Worm (Caenorhabditis elegans) whole organism, young adult: ENCODE measurements around the gene E02C12.12.
A peak's percentile ranks its signal among the peaks of the same experiment; 100 is the strongest.
"Not testable (repeated sequence)": the region's sequence is repeated elsewhere in the genome, so short reads cannot be mapped to it uniquely, and the experiment has no call there.

ENCODE experiments used
- B0019.2 ChIP-seq: fragments of 200-800 bp; sonication (Bioruptor generic); conservative IDR thresholded peaks from 2 replicates; pipeline ENCODE4 v1.3.6; 2022; ENCODE audit warnings: missing genetic modification reagents, missing genetic modification characterization, missing compliant biosample characterization
- C17E4.6 ChIP-seq: fragments of 200-800 bp; sonication (Bioruptor generic); IDR thresholded peaks from 2 replicates; pipeline ENCODE4 v1.3.6; 2022; ENCODE audit warnings: missing genetic modification reagents, missing genetic modification characterization, missing compliant biosample characterization
- D2030.7 ChIP-seq: fragments of 200-800 bp; sonication (Bioruptor generic); IDR thresholded peaks from 2 replicates; pipeline ENCODE4 v1.3.6; 2022; ENCODE audit warnings: missing genetic modification reagents, missing genetic modification characterization, missing compliant biosample characterization
- F33H1.4 ChIP-seq: fragments of 200-800 bp; sonication (Bioruptor generic); IDR thresholded peaks from 2 replicates; pipeline ENCODE4 v1.3.6; 2022; ENCODE audit warnings: missing genetic modification reagents, missing genetic modification characterization, missing compliant biosample characterization
- F37B4.10 ChIP-seq: fragments of 200-800 bp; sonication (Bioruptor generic); IDR thresholded peaks from 2 replicates; pipeline ENCODE4 v1.3.6; 2022; ENCODE audit warnings: missing genetic modification characterization, missing compliant biosample characterization
- F39B2.1 ChIP-seq: fragments of 200-800 bp; sonication (Bioruptor generic); IDR thresholded peaks from 2 replicates; pipeline ENCODE4 v1.3.6; 2022; ENCODE audit warnings: missing genetic modification reagents, missing genetic modification characterization, missing compliant biosample characterization
- K11D2.4 ChIP-seq: fragments of 200-800 bp; sonication (Bioruptor generic); IDR thresholded peaks from 2 replicates; pipeline ENCODE4 v1.3.6; 2022; ENCODE audit warnings: missing genetic modification reagents, missing genetic modification characterization, missing compliant biosample characterization
- Y53F4B.3 ChIP-seq: fragments of 200-800 bp; sonication (Bioruptor generic); IDR thresholded peaks from 2 replicates; pipeline ENCODE4 v1.3.6; 2022; ENCODE audit warnings: missing genetic modification reagents, missing genetic modification characterization, missing compliant biosample characterization
- Y53G8AR.9 ChIP-seq: fragments of 200-800 bp; sonication (Bioruptor generic); conservative IDR thresholded peaks from 2 replicates; pipeline ENCODE4 v1.3.6; 2022; ENCODE audit warnings: missing genetic modification reagents, missing genetic modification characterization, missing compliant biosample characterization
- Y67H2A.10 ChIP-seq: fragments of 200-800 bp; sonication (Bioruptor generic); conservative IDR thresholded peaks from 2 replicates; pipeline ENCODE4 v1.3.6; 2022; ENCODE audit warnings: missing genetic modification reagents, missing genetic modification characterization, missing compliant biosample characterization
- Y79H2A.3 ChIP-seq: fragments of 200-800 bp; sonication (Bioruptor generic); conservative IDR thresholded peaks from 2 replicates; pipeline ENCODE4 v1.3.6; 2022; ENCODE audit warnings: missing genetic modification reagents, missing genetic modification characterization, missing compliant biosample characterization
- Y95B8A.8 ChIP-seq: fragments of 200-800 bp; sonication (Bioruptor generic); IDR thresholded peaks from 2 replicates; pipeline ENCODE4 v1.3.6; 2022; ENCODE audit warnings: missing genetic modification reagents, missing genetic modification characterization, missing compliant biosample characterization
- aptf-2 ChIP-seq: fragments of 200-800 bp; sonication (Bioruptor generic); conservative IDR thresholded peaks from 2 replicates; pipeline ENCODE4 v1.3.6; 2022; ENCODE audit warnings: missing genetic modification reagents, missing genetic modification characterization, missing compliant biosample characterization
- aptf-3 ChIP-seq: fragments of 200-800 bp; sonication (Bioruptor generic); IDR thresholded peaks from 2 replicates; pipeline ENCODE4 v1.3.6; 2022; ENCODE audit warnings: missing genetic modification characterization, missing compliant biosample characterization
- attf-3 ChIP-seq: fragments of 200-800 bp; sonication (Bioruptor generic); conservative IDR thresholded peaks from 2 replicates; pipeline ENCODE4 v1.3.6; 2022; ENCODE audit warnings: missing genetic modification reagents, missing genetic modification characterization, missing compliant biosample characterization
- attf-6 ChIP-seq: fragments of 200-800 bp; sonication (Bioruptor generic); IDR thresholded peaks from 2 replicates; pipeline ENCODE4 v1.3.6; 2022; ENCODE audit warnings: missing genetic modification reagents, missing genetic modification characterization, missing compliant biosample characterization
- bed-1 ChIP-seq: fragments of 200-800 bp; sonication (Bioruptor generic); IDR thresholded peaks from 2 replicates; pipeline ENCODE4 v1.3.6; 2022; ENCODE audit warnings: missing genetic modification reagents, missing genetic modification characterization, missing compliant biosample characterization
- cebp-1 ChIP-seq, 2 experiments: fragments of 200-800 bp in 1 of 2; sonication (Bioruptor generic) in 1 of 2; sonication (generic microtip) in 1 of 2; IDR thresholded peaks in 1 of 2; optimal IDR thresholded peaks in 1 of 2; 2 replicates each; pipeline versions ENCODE4 v1.3.6 to Lab custom; 2017 to 2022; ENCODE audit warnings: missing compliant biosample characterization in 2 of 2, missing genetic modification characterization in 2 of 2, mild to moderate bottlenecking in 1 of 2, missing genetic modification reagents in 1 of 2, moderate library complexity in 1 of 2
- cebp-2 ChIP-seq: fragments of 200-800 bp; sonication (Bioruptor generic); IDR thresholded peaks from 2 replicates; pipeline ENCODE4 v1.3.6; 2022; ENCODE audit warnings: missing genetic modification characterization, missing compliant biosample characterization
- ceh-100 ChIP-seq: fragments of 200-800 bp; sonication (Bioruptor generic); IDR thresholded peaks from 2 replicates; pipeline ENCODE4 v1.3.6; 2022; ENCODE audit warnings: missing genetic modification reagents, missing genetic modification characterization, missing compliant biosample characterization
- ceh-40 ChIP-seq: fragments of 200-800 bp; sonication (Bioruptor generic); IDR thresholded peaks from 2 replicates; pipeline ENCODE4 v1.3.6; 2022; ENCODE audit warnings: missing genetic modification characterization, missing compliant biosample characterization
- ceh-58 ChIP-seq: fragments of 200-800 bp; sonication (Bioruptor generic); IDR thresholded peaks from 2 replicates; pipeline ENCODE4 v1.3.6; 2022; ENCODE audit warnings: missing genetic modification characterization, missing compliant biosample characterization
- egl-18 ChIP-seq: fragments of 200-800 bp; sonication (Bioruptor generic); IDR thresholded peaks from 2 replicates; pipeline ENCODE4 v1.3.6; 2022; ENCODE audit warnings: missing genetic modification reagents, missing genetic modification characterization, missing compliant biosample characterization
- egl-44 ChIP-seq: fragments of 200-800 bp; sonication (Bioruptor generic); IDR thresholded peaks from 2 replicates; pipeline ENCODE4 v1.3.6; 2022; ENCODE audit warnings: missing genetic modification reagents, missing genetic modification characterization, missing compliant biosample characterization
- ekl-4 ChIP-seq: fragments of 200-800 bp; sonication (Bioruptor generic); IDR thresholded peaks from 2 replicates; pipeline ENCODE4 v1.3.6; 2022; ENCODE audit warnings: missing genetic modification reagents, missing genetic modification characterization, missing compliant biosample characterization
- hmg-1.2 ChIP-seq: fragments of 200-800 bp; sonication (Bioruptor generic); IDR thresholded peaks from 2 replicates; pipeline ENCODE4 v1.3.6; 2022; ENCODE audit warnings: missing genetic modification reagents, missing genetic modification characterization, missing compliant biosample characterization
- hmg-20 ChIP-seq: fragments of 200-800 bp; sonication (Bioruptor generic); IDR thresholded peaks from 2 replicates; pipeline ENCODE4 v1.3.6; 2022; ENCODE audit warnings: missing genetic modification reagents, missing genetic modification characterization, missing compliant biosample characterization
- lag-1 ChIP-seq: fragments of 200-800 bp; sonication (Bioruptor generic); IDR thresholded peaks from 2 replicates; pipeline ENCODE4 v1.3.6; 2022; ENCODE audit warnings: missing genetic modification reagents, missing genetic modification characterization, missing compliant biosample characterization
- let-526 ChIP-seq: fragments of 200-800 bp; sonication (Bioruptor generic); IDR thresholded peaks from 2 replicates; pipeline ENCODE4 v1.3.6; 2022; ENCODE audit warnings: missing genetic modification reagents, missing genetic modification characterization, missing compliant biosample characterization
- lin-26 ChIP-seq: fragments of 200-800 bp; sonication (Bioruptor generic); IDR thresholded peaks from 2 replicates; pipeline ENCODE4 v1.3.6; 2022; ENCODE audit warnings: missing genetic modification reagents, missing genetic modification characterization, missing compliant biosample characterization
- lir-1 ChIP-seq: fragments of 200-800 bp; sonication (Bioruptor generic); conservative IDR thresholded peaks from 2 replicates; pipeline ENCODE4 v1.3.6; 2022; ENCODE audit warnings: missing genetic modification reagents, missing genetic modification characterization, missing compliant biosample characterization
- madf-3 ChIP-seq: fragments of 200-800 bp; sonication (Bioruptor generic); IDR thresholded peaks from 2 replicates; pipeline ENCODE4 v1.3.6; 2022; ENCODE audit warnings: missing genetic modification reagents, missing genetic modification characterization, missing compliant biosample characterization
- mcd-1 ChIP-seq: fragments of 200-800 bp; sonication (Bioruptor generic); IDR thresholded peaks from 2 replicates; pipeline ENCODE4 v1.3.6; 2022; ENCODE audit warnings: missing genetic modification reagents, missing genetic modification characterization, missing compliant biosample characterization
- nfya-2 ChIP-seq: fragments of 200-800 bp; sonication (Bioruptor generic); IDR thresholded peaks from 2 replicates; pipeline ENCODE4 v1.3.6; 2022; ENCODE audit warnings: missing genetic modification reagents, missing genetic modification characterization, missing compliant biosample characterization
- nfyb-1 ChIP-seq: fragments of 200-800 bp; sonication (Bioruptor generic); IDR thresholded peaks from 2 replicates; pipeline ENCODE4 v1.3.6; 2022; ENCODE audit warnings: missing genetic modification reagents, missing genetic modification characterization, missing compliant biosample characterization
- nhr-120 ChIP-seq: fragments of 200-800 bp; sonication (Bioruptor generic); IDR thresholded peaks from 2 replicates; pipeline ENCODE4 v1.3.6; 2022; ENCODE audit warnings: missing genetic modification characterization, missing compliant biosample characterization
- pbrm-1 ChIP-seq: fragments of 200-800 bp; sonication (Bioruptor generic); IDR thresholded peaks from 2 replicates; pipeline ENCODE4 v1.3.6; 2022; ENCODE audit warnings: missing genetic modification reagents, missing genetic modification characterization, missing compliant biosample characterization
- rcor-1 ChIP-seq: fragments of 200-800 bp; sonication (Bioruptor generic); IDR thresholded peaks from 2 replicates; pipeline ENCODE4 v1.3.6; 2022; ENCODE audit warnings: missing genetic modification reagents, missing genetic modification characterization, missing compliant biosample characterization
- ztf-25 ChIP-seq: fragments of 200-800 bp; sonication (Bioruptor generic); IDR thresholded peaks from 2 replicates; pipeline ENCODE4 v1.3.6; 2022; ENCODE audit warnings: missing genetic modification reagents, missing genetic modification characterization, missing compliant biosample characterization
- ztf-6 ChIP-seq: fragments of 200-800 bp; sonication (Bioruptor generic); IDR thresholded peaks from 2 replicates; pipeline ENCODE4 v1.3.6; 2022; ENCODE audit warnings: missing genetic modification reagents, missing genetic modification characterization, missing compliant biosample characterization

Gene E02C12.12

DNA sequence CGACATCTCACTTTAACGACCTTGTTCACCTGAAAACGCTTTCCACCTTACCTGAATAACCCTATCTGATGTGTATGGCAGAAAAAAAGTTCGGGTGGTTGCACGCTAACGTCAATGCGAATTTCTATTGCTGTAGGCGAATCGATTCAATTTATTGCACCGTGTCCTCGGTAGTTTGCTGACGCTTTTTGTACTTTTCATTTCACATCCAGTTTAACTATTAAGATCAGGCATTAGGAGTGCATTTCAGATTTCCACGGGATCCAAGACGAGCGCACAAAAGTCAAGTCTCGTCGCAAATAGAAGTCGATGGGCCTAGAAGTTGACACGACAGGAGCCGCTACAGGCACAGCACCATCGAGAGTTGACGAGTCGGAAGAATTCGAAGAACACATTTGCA, 39.8 kb downstream of the E02C12.12 start (continued):
- peak; percentile 70; the same call in 1 of the 2 replicates for TF ChIP-seq cebp-1 (GFP tag; IDR thresholded peaks at IDR 0.05; lab: Robert Waterston, UW)
- peak; percentile 22 for TF ChIP-seq cebp-1 (tag; optimal IDR thresholded peaks at IDR 0.05; lab: Kevin White, UChicago)
- TF ChIP-seq B0019.2 (GFP tag; lab: Robert Waterston, UW), result 0 out of 2 replicates have a peak, but pooled peaks have one; percentile 17
- peak; percentile 76; the same call in 1 of the 2 replicates for TF ChIP-seq lin-26
- TF ChIP-seq egl-18, result peak; percentile 70; the same call in 1 of the 2 replicates
- peak; percentile 79; the same call in 1 of the 2 replicates for TF ChIP-seq hmg-20
- 0 out of 2 replicates have a peak, but pooled peaks have one; percentile 16 for TF ChIP-seq ztf-25 (GFP tag; lab: Robert Waterston, UW)
- peak; percentile 93 for TF ChIP-seq C17E4.6 (GFP tag; lab: Robert Waterston, UW)
- TF ChIP-seq aptf-3 (GFP tag; lab: Robert Waterston, UW), result 0 out of 2 replicates have a peak, but pooled peaks have one; percentile 58
- peak; percentile 95 for TF ChIP-seq cebp-2
- peak; percentile 65; the same call in 1 of the 2 replicates for TF ChIP-seq ceh-58 (GFP tag; lab: Robert Waterston, UW)
- TF ChIP-seq F39B2.1 (GFP tag; lab: Robert Waterston, UW), result peak; percentile 88; the same call in 1 of the 2 replicates
- peak; percentile 87 for TF ChIP-seq nfyb-1 (GFP tag; lab: Robert Waterston, UW)
- peak; percentile 59; the same call in 1 of the 2 replicates for TF ChIP-seq ceh-100 (GFP tag; lab: Robert Waterston, UW)
- peak; percentile 85; the same call in 1 of the 2 replicates for TF ChIP-seq nfya-2 (GFP tag; lab: Robert Waterston, UW)
- peak; percentile 75 for TF ChIP-seq attf-6
- TF ChIP-seq hmg-1.2 (GFP tag; lab: Robert Waterston, UW), result peak; percentile 67; the same call in 1 of the 2 replicates
- TF ChIP-seq aptf-2 (GFP tag; lab: Robert Waterston, UW), result 0 out of 2 replicates have a peak, but pooled peaks have one; percentile 37
- peak; percentile 97 for TF ChIP-seq Y53G8AR.9 (GFP tag; lab: Robert Waterston, UW)
- TF ChIP-seq F37B4.10 (GFP tag; lab: Robert Waterston, UW), result peak; percentile 94; the same call in 1 of the 2 replicates
- TF ChIP-seq pbrm-1, result peak; percentile 87
- TF ChIP-seq ceh-40 (GFP tag; lab: Robert Waterston, UW), result 0 out of 2 replicates have a peak, but pooled peaks have one; percentile 35
- peak; percentile 98 for TF ChIP-seq Y79H2A.3 (GFP tag; lab: Robert Waterston, UW)
- 0 out of 2 replicates have a peak, but pooled peaks have one; percentile 41 for TF ChIP-seq egl-44

DNA sequence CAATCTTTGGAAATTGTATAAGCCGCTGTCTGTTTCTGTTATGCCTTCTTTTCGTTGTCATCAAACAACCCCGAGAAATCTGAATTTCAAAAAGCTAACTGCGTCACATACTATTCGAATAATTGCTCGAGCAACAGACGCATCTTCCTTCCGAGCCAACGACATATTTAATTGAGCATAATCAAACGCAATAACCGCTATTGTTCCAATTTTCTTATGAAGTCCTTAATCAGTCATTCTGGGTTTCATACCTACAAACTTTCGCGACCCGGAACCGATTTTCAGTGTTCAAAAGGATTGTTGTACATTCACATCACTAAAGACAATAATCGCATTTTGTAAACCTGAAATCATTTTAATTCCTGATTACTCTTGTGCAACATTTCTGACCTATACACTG, 40.3 kb downstream of the E02C12.12 start:
- TF ChIP-seq Y95B8A.8 (GFP tag; lab: Robert Waterston, UW) (peak; percentile 96), Y53G8AR.9 (GFP tag; lab: Robert Waterston, UW) (peak; percentile 98), egl-18 (peak; percentile 74; the same call in 1 of the 2 replicates), ztf-6 (GFP tag; lab: Robert Waterston, UW) (0 out of 2 replicates have a peak, but pooled peaks have one; percentile 18), nhr-120 (peak; percentile 89; the same call in 1 of the 2 replicates), ceh-40 (GFP tag; lab: Robert Waterston, UW) (peak; percentile 71; the same call in 1 of the 2 replicates), F37B4.10 (GFP tag; lab: Robert Waterston, UW) (0 out of 2 replicates have a peak, but pooled peaks have one; percentile 44), B0019.2 (GFP tag; lab: Robert Waterston, UW) (peak; percentile 59), bed-1 (GFP tag; lab: Robert Waterston, UW) (0 out of 2 replicates have a peak, but pooled peaks have one; percentile 83), rcor-1 (peak; percentile 45; the same call in 1 of the 2 replicates), hmg-20 (peak; percentile 55; the same call in 1 of the 2 replicates), Y53F4B.3 (GFP tag; lab: Robert Waterston, UW) (peak; percentile 82), nfyb-1 (GFP tag; lab: Robert Waterston, UW) (peak; percentile 90), Y79H2A.3 (GFP tag; lab: Robert Waterston, UW) (peak; percentile 99), Y67H2A.10 (GFP tag; lab: Robert Waterston, UW) (peak; percentile 68), hmg-1.2 (GFP tag; lab: Robert Waterston, UW) (peak; percentile 63), D2030.7 (peak; percentile 47; the same call in 1 of the 2 replicates), ekl-4 (GFP tag; lab: Robert Waterston, UW) (peak; percentile 82), F39B2.1 (GFP tag; lab: Robert Waterston, UW) (peak; percentile 85), madf-3 (GFP tag; lab: Robert Waterston, UW) (peak; percentile 91), lin-26 (peak; percentile 75; the same call in 1 of the 2 replicates), attf-6 (0 out of 2 replicates have a peak, but pooled peaks have one; percentile 37), let-526 (peak; percentile 58; the same call in 1 of the 2 replicates), egl-44 (peak; percentile 68), mcd-1 (GFP tag; lab: Robert Waterston, UW) (peak; percentile 27; the same call in 1 of the 2 replicates), attf-3 (peak; percentile 62; the same call in 1 of the 2 replicates), nfya-2 (GFP tag; lab: Robert Waterston, UW) (0 out of 2 replicates have a peak, but pooled peaks have one; percentile 53), cebp-1 (GFP tag; IDR thresholded peaks at IDR 0.05; lab: Robert Waterston, UW) (peak; percentile 78), lir-1 (GFP tag; lab: Robert Waterston, UW) (0 out of 2 replicates have a peak, but pooled peaks have one; percentile 39), lag-1 (GFP tag; lab: Robert Waterston, UW) (peak; percentile 73; the same call in 1 of the 2 replicates), K11D2.4 (peak; percentile 91), ceh-58 (GFP tag; lab: Robert Waterston, UW) (peak; percentile 87; the same call in 1 of the 2 replicates), F33H1.4 (peak; percentile 16; the same call in 1 of the 2 replicates)
- TF ChIP-seq cebp-1 (tag; optimal IDR thresholded peaks at IDR 0.05; lab: Kevin White, UChicago), result not testable (repeated sequence)
